Worm (Caenorhabditis elegans): ENCODE data around the gene metl-5.

Gene metl-5

ce11 chrIII:4850139-4850538, 47.3 kb downstream of the metl-5 start, which contains the start of gene F26A1.1:
TSS of gene F26A1.1 (plus strand) at chrIII:4850507.
- TF ChIP-seq tbp1 (GFP tag; optimal IDR thresholded peaks at IDR 0.05) (no peak), efl-1 (GFP tag; optimal IDR thresholded peaks at IDR 0.05) (peak; percentile 4), dpl-1 (GFP tag; optimal IDR thresholded peaks at IDR 0.05) (peak; percentile 14), lsy-27 (tag; optimal IDR thresholded peaks at IDR 0.05; ENCODE audit: borderline replicate concordance, insufficient read depth) (no peak), lin-54 (GFP tag; optimal IDR thresholded peaks at IDR 0.05) (peak; percentile 21), lin-35 (GFP tag; optimal IDR thresholded peaks at IDR 0.05) (peak in 1 of 3 experiments; percentile 29), snpc-3.4 (tag; optimal IDR thresholded peaks at IDR 0.05) (no peak), let-607 (tag; optimal IDR thresholded peaks at IDR 0.05) (no peak), ztf-18 (tag; optimal IDR thresholded peaks at IDR 0.05) (no peak), lsl-1 (GFP tag; optimal IDR thresholded peaks at IDR 0.05) (peak; percentile 43)

ce11 chrIII:4852025-4852424, 49.2 kb downstream of the metl-5 start, which contains the start of gene ced-4:
TSS of gene ced-4 (plus strand) at chrIII:4852325.
- TF ChIP-seq ztf-28 (GFP tag; IDR thresholded peaks at IDR 0.05) (no peak), efl-1 (GFP tag; optimal IDR thresholded peaks at IDR 0.05) (no peak), madf-3 (GFP tag; IDR thresholded peaks at IDR 0.05) (0 out of 2 replicates have a peak, but pooled peaks have one; percentile 32), lin-35 (GFP tag; optimal IDR thresholded peaks at IDR 0.05) (peak in 1 of 3 experiments; percentile 1)
